Worm (Caenorhabditis elegans) whole organism, midembryonic: ENCODE data around the gene C04E6.8.

ENCODE experiments used
- T22C8.4 ChIP-seq: fragments of 200-800 bp; sonication (Bioruptor generic); IDR thresholded peaks from 2 replicates; pipeline ENCODE4 v1.3.6; 2022; ENCODE audit warnings: missing genetic modification characterization, missing compliant biosample characterization
- cog-1 ChIP-seq: sonication (generic microtip); optimal IDR thresholded peaks from 2 replicates; lab custom pipeline; 2016; ENCODE audit warnings: missing genetic modification characterization, missing compliant biosample characterization
- flt-1 ChIP-seq: fragments of 200-800 bp; sonication (Bioruptor generic); IDR thresholded peaks from 2 replicates; pipeline ENCODE4 v1.3.6; 2022; ENCODE audit warnings: missing genetic modification characterization, missing compliant biosample characterization
- klf-2 ChIP-seq: fragments of 200-800 bp; sonication (Bioruptor generic); conservative IDR thresholded peaks from 2 replicates; pipeline ENCODE4 v1.3.6; 2022; ENCODE audit warnings: missing genetic modification reagents, missing genetic modification characterization, missing compliant biosample characterization
- ref-1 ChIP-seq: fragments of 200-800 bp; sonication (Bioruptor generic); conservative IDR thresholded peaks from 2 replicates; pipeline ENCODE4 v1.3.6; 2022; ENCODE audit warnings: missing genetic modification reagents, missing genetic modification characterization, missing compliant biosample characterization
- tab-1 ChIP-seq: fragments of 200-800 bp; sonication (Bioruptor generic); IDR thresholded peaks from 2 replicates; pipeline ENCODE4 v1.3.6; 2022; ENCODE audit warnings: missing genetic modification characterization, missing compliant biosample characterization
- ztf-23 ChIP-seq: fragments of 200-800 bp; sonication (Bioruptor generic); IDR thresholded peaks from 2 replicates; pipeline ENCODE4 v1.3.6; 2022; ENCODE audit warnings: missing genetic modification reagents, missing genetic modification characterization, missing compliant biosample characterization
- ztf-29 ChIP-seq: fragments of 200-800 bp; sonication (Bioruptor generic); IDR thresholded peaks from 2 replicates; pipeline ENCODE4 v1.3.6; 2022; ENCODE audit warnings: missing genetic modification reagents, missing genetic modification characterization, missing compliant biosample characterization

ce11 chrV:5840939-5841338 lies 42.7 kb downstream of the C04E6.8 start:
- no peak for TF ChIP-seq ztf-23 (GFP tag; lab: Robert Waterston, UW)
- TF ChIP-seq T22C8.4 (GFP tag; lab: Robert Waterston, UW), result no peak
- TF ChIP-seq cog-1 (tag; lab: Kevin White, UChicago), result no peak
- TF ChIP-seq flt-1 (GFP tag; lab: Robert Waterston, UW), result no peak
- no peak for TF ChIP-seq ref-1 (GFP tag; lab: Robert Waterston, UW)
- no peak for TF ChIP-seq ztf-29 (GFP tag; lab: Robert Waterston, UW)
- no peak for TF ChIP-seq tab-1 (GFP tag; lab: Robert Waterston, UW)
- TF ChIP-seq klf-2 (GFP tag; lab: Robert Waterston, UW), result no peak
